Fruit fly (Drosophila melanogaster) whole organism, embryonic: ENCODE measurements around the gene lectin-30A.

Experiments used
- Atf-2 ChIP-seq: fragments of 200-800 bp; sonication (Bioruptor generic); optimal IDR thresholded peaks from 2 replicates; lab custom pipeline; 2016; ENCODE audit warnings: missing biosample characterization, missing genetic modification characterization
- Bgb ChIP-seq: fragments of 200-800 bp; sonication (Bioruptor generic); IDR thresholded peaks from 2 replicates; pipeline ENCODE4 v1.3.6; 2022; ENCODE audit warnings: missing biosample characterization, missing genetic modification characterization; ENCODE audit not compliant: partially characterized antibody
- CG11093 ChIP-seq: fragments of 200-800 bp; sonication (Bioruptor generic); IDR thresholded peaks from 3 replicates; pipeline ENCODE4 v1.3.6; 2022; ENCODE audit warnings: missing biosample characterization, missing genetic modification characterization
- CG12219 ChIP-seq: fragments of 200-800 bp; sonication (Bioruptor generic); optimal IDR thresholded peaks from 3 replicates; lab custom pipeline; 2018; ENCODE audit warnings: missing biosample characterization, mild to moderate bottlenecking, missing genetic modification characterization
- CG12942 ChIP-seq: fragments of 200-800 bp; sonication (Bioruptor generic); optimal IDR thresholded peaks from 3 replicates; lab custom pipeline; 2016; ENCODE audit warnings: missing biosample characterization, missing genetic modification characterization
- CG13123 ChIP-seq: fragments of 200-800 bp; sonication (Bioruptor generic); optimal IDR thresholded peaks from 2 replicates; lab custom pipeline; 2016; ENCODE audit warnings: missing biosample characterization, missing genetic modification characterization
- CG13287 ChIP-seq: fragments of 200-800 bp; sonication (Bioruptor generic); IDR thresholded peaks from 2 replicates; pipeline ENCODE4 v1.3.6; 2022; ENCODE audit warnings: missing biosample characterization, missing genetic modification characterization; ENCODE audit not compliant: partially characterized antibody
- CG15696 ChIP-seq: fragments of 200-800 bp; sonication (Bioruptor generic); optimal IDR thresholded peaks from 2 replicates; lab custom pipeline; 2019; ENCODE audit warnings: missing biosample characterization, mild to moderate bottlenecking, missing genetic modification characterization, moderate library complexity
- CG17359 ChIP-seq: fragments of 200-800 bp; sonication (Bioruptor generic); optimal IDR thresholded peaks from 3 replicates; lab custom pipeline; 2018; ENCODE audit warnings: missing biosample characterization, mild to moderate bottlenecking, missing genetic modification characterization, moderate library complexity
- CG2116 ChIP-seq: fragments of 200-800 bp; sonication (Bioruptor generic); optimal IDR thresholded peaks from 3 replicates; lab custom pipeline; 2018; ENCODE audit warnings: missing biosample characterization, mild to moderate bottlenecking, missing genetic modification characterization
- CG31388 ChIP-seq: fragments of 200-800 bp; sonication (Bioruptor generic); optimal IDR thresholded peaks from 2 replicates; lab custom pipeline; 2016; ENCODE audit warnings: missing biosample characterization, missing genetic modification characterization
- CG32532 ChIP-seq: fragments of 200-800 bp; sonication (Bioruptor generic); IDR thresholded peaks from 2 replicates; pipeline ENCODE4 v1.3.6; 2022; ENCODE audit warnings: missing biosample characterization, missing genetic modification characterization
- CG42726 ChIP-seq: fragments of 200-800 bp; sonication (Bioruptor generic); IDR thresholded peaks from 2 replicates; pipeline ENCODE4 v1.3.6; 2022; ENCODE audit warnings: missing biosample characterization, missing genetic modification characterization; ENCODE audit not compliant: partially characterized antibody
- CG4282 ChIP-seq: fragments of 200-800 bp; sonication (Bioruptor generic); optimal IDR thresholded peaks from 2 replicates; lab custom pipeline; 2016; ENCODE audit warnings: missing biosample characterization, missing genetic modification characterization
- CG4328 ChIP-seq: fragments of 200-800 bp; sonication (Bioruptor generic); optimal IDR thresholded peaks from 3 replicates; lab custom pipeline; 2017; ENCODE audit warnings: missing biosample characterization, missing genetic modification reagents, missing genetic modification characterization
- CG6654 ChIP-seq: fragments of 200-800 bp; sonication (Bioruptor generic); optimal IDR thresholded peaks from 2 replicates; lab custom pipeline; 2017; ENCODE audit warnings: missing biosample characterization, mild to moderate bottlenecking, missing genetic modification characterization
- CG8924 ChIP-seq: fragments of 200-800 bp; optimal IDR thresholded peaks from 3 replicates; lab custom pipeline; 2019; ENCODE audit warnings: missing biosample characterization, mild to moderate bottlenecking, missing genetic modification characterization, moderate library complexity
- Camta ChIP-seq: fragments of 200-800 bp; sonication (Bioruptor generic); optimal IDR thresholded peaks from 2 replicates; lab custom pipeline; 2016; ENCODE audit warnings: missing biosample characterization, missing genetic modification characterization
- Ets65A ChIP-seq: fragments of 200-800 bp; sonication (Bioruptor generic); peaks from one replicate; lab custom pipeline; 2016; ENCODE audit warnings: missing biosample characterization, missing genetic modification characterization
- Hand ChIP-seq: fragments of 200-800 bp; sonication (Bioruptor generic); optimal IDR thresholded peaks from 2 replicates; lab custom pipeline; 2017; ENCODE audit warnings: mild to moderate bottlenecking, missing biosample characterization, missing genetic modification reagents, missing genetic modification characterization
- Hr51 ChIP-seq, 2 experiments: fragments of 200-800 bp; sonication (Bioruptor generic); optimal IDR thresholded peaks; 2 replicates in 1 of 2; 3 replicates in 1 of 2; lab custom pipeline; 2016 to 2018; ENCODE audit warnings: missing biosample characterization in 2 of 2, missing genetic modification characterization in 2 of 2, mild to moderate bottlenecking in 1 of 2, moderate library complexity in 1 of 2
- Kr ChIP-seq: fragments of 200-800 bp; sonication (Bioruptor generic); optimal IDR thresholded peaks from 2 replicates; lab custom pipeline; 2017; ENCODE audit warnings: missing biosample characterization, mild to moderate bottlenecking, missing genetic modification characterization
- MESR4 ChIP-seq: fragments of 200-800 bp; sonication (Bioruptor generic); optimal IDR thresholded peaks from 2 replicates; lab custom pipeline; 2018; ENCODE audit warnings: missing biosample characterization, mild to moderate bottlenecking, missing genetic modification characterization, moderate library complexity
- Myb ChIP-seq: fragments of 200-800 bp; sonication (Bioruptor generic); optimal IDR thresholded peaks from 2 replicates; lab custom pipeline; 2016; ENCODE audit warnings: missing biosample characterization, missing genetic modification characterization
- Neu2 ChIP-seq: fragments of 200-800 bp; sonication (Bioruptor generic); optimal IDR thresholded peaks from 3 replicates; lab custom pipeline; 2016; ENCODE audit warnings: missing biosample characterization, missing genetic modification characterization, borderline replicate concordance
- Nf-YA ChIP-seq: fragments of 200-800 bp; sonication (Bioruptor generic); IDR thresholded peaks from 2 replicates; pipeline ENCODE4 v1.3.6; 2022; ENCODE audit warnings: missing biosample characterization, missing genetic modification characterization
- NfI ChIP-seq: fragments of 200-800 bp; sonication (Bioruptor generic); optimal IDR thresholded peaks from 3 replicates; lab custom pipeline; 2018; ENCODE audit warnings: missing biosample characterization, mild to moderate bottlenecking, missing genetic modification characterization, moderate library complexity
- Xrp1 ChIP-seq: fragments of 200-800 bp; sonication (Bioruptor generic); IDR thresholded peaks from 2 replicates; pipeline ENCODE4 v1.3.6; 2022; ENCODE audit warnings: missing biosample characterization, missing genetic modification characterization
- bbx ChIP-seq: fragments of 200-800 bp; sonication (Bioruptor generic); IDR thresholded peaks from 2 replicates; pipeline ENCODE4 v1.3.6; 2022; ENCODE audit warnings: missing biosample characterization, missing genetic modification characterization; ENCODE audit not compliant: partially characterized antibody
- chinmo ChIP-seq: fragments of 200-800 bp; sonication (Bioruptor generic); IDR thresholded peaks from 4 replicates; pipeline ENCODE4 v1.3.6; 2022; ENCODE audit warnings: missing biosample characterization, missing genetic modification characterization; ENCODE audit not compliant: partially characterized antibody
- danr ChIP-seq: fragments of 200-800 bp; sonication (Bioruptor generic); IDR thresholded peaks from 2 replicates; pipeline ENCODE4 v1.3.6; 2022; ENCODE audit warnings: missing biosample characterization, missing genetic modification characterization
- ems ChIP-seq: fragments of 200-800 bp; sonication (Bioruptor generic); optimal IDR thresholded peaks from 3 replicates; lab custom pipeline; 2016; ENCODE audit warnings: missing biosample characterization, missing genetic modification characterization
- fd96Cb ChIP-seq: fragments of 200-800 bp; sonication (Bioruptor generic); optimal IDR thresholded peaks from 2 replicates; lab custom pipeline; 2018; ENCODE audit warnings: missing biosample characterization, mild to moderate bottlenecking, missing genetic modification characterization, moderate library complexity
- gsb-n ChIP-seq: fragments of 200-800 bp; sonication (Bioruptor generic); optimal IDR thresholded peaks from 3 replicates; lab custom pipeline; 2018; ENCODE audit warnings: missing biosample characterization, mild to moderate bottlenecking, missing genetic modification characterization
- ind ChIP-seq: fragments of 200-800 bp; sonication (Bioruptor generic); optimal IDR thresholded peaks from 3 replicates; lab custom pipeline; 2016; ENCODE audit warnings: missing biosample characterization, missing genetic modification characterization
- nerfin-1 ChIP-seq: fragments of 200-800 bp; sonication (Bioruptor generic); optimal IDR thresholded peaks from 3 replicates; lab custom pipeline; 2019; ENCODE audit warnings: missing biosample characterization, mild to moderate bottlenecking, missing genetic modification characterization, moderate library complexity
- nmo ChIP-seq: fragments of 200-800 bp; sonication (Bioruptor generic); optimal IDR thresholded peaks from 2 replicates; lab custom pipeline; 2018; ENCODE audit warnings: missing biosample characterization, mild to moderate bottlenecking, missing genetic modification characterization, moderate library complexity
- nom ChIP-seq: fragments of 200-800 bp; sonication (Bioruptor generic); optimal IDR thresholded peaks from 2 replicates; lab custom pipeline; 2017; ENCODE audit warnings: missing biosample characterization, missing genetic modification characterization, mild to moderate bottlenecking, moderate library complexity, missing genetic modification reagents
- prd ChIP-seq, 3 experiments: fragments of >200 bp in 2 of 3; fragments of 200-800 bp in 1 of 3; sonication (Bioruptor generic) in 1 of 3; optimal IDR thresholded peaks in 2 of 3; IDR thresholded peaks in 1 of 3; 2 replicates in 2 of 3; 3 replicates in 1 of 3; pipeline versions ENCODE4 v1.3.6 to Lab custom; 2017 to 2022; ENCODE audit warnings: missing biosample characterization in 1 of 3, missing genetic modification characterization in 1 of 3
- pros ChIP-seq: fragments of 200-800 bp; sonication (Bioruptor generic); optimal IDR thresholded peaks from 3 replicates; lab custom pipeline; 2019; ENCODE audit warnings: missing biosample characterization, mild to moderate bottlenecking, missing genetic modification characterization, moderate library complexity
- pzg ChIP-seq: fragments of 200-800 bp; sonication (Bioruptor generic); optimal IDR thresholded peaks from 3 replicates; lab custom pipeline; 2018; ENCODE audit warnings: missing biosample characterization, mild to moderate bottlenecking, missing genetic modification characterization, moderate library complexity
- row ChIP-seq: fragments of 200-800 bp; sonication (Bioruptor generic); IDR thresholded peaks from 3 replicates; pipeline ENCODE4 v1.3.6; 2022; ENCODE audit warnings: missing biosample characterization, missing genetic modification characterization
- sqz ChIP-seq: fragments of 200-800 bp; sonication (Bioruptor generic); optimal IDR thresholded peaks from 3 replicates; lab custom pipeline; 2018; ENCODE audit warnings: missing biosample characterization, mild to moderate bottlenecking, missing genetic modification characterization
- ssp ChIP-seq: fragments of 200-800 bp; sonication (Bioruptor generic); IDR thresholded peaks from 2 replicates; pipeline ENCODE4 v1.3.6; 2022; ENCODE audit warnings: missing biosample characterization, missing genetic modification characterization
- trem ChIP-seq: fragments of 200-800 bp; optimal IDR thresholded peaks from 3 replicates; lab custom pipeline; 2019; ENCODE audit warnings: missing biosample characterization, mild to moderate bottlenecking, missing genetic modification characterization, moderate library complexity
- trh ChIP-seq: fragments of 200-800 bp; sonication (Bioruptor generic); optimal IDR thresholded peaks from 2 replicates; lab custom pipeline; 2016; ENCODE audit warnings: missing biosample characterization, missing genetic modification characterization
- vfl ChIP-seq: fragments of 200-800 bp; sonication (Bioruptor generic); optimal IDR thresholded peaks from 2 replicates; lab custom pipeline; 2016; ENCODE audit warnings: missing biosample characterization, missing genetic modification characterization

Gene lectin-30A

DNA sequence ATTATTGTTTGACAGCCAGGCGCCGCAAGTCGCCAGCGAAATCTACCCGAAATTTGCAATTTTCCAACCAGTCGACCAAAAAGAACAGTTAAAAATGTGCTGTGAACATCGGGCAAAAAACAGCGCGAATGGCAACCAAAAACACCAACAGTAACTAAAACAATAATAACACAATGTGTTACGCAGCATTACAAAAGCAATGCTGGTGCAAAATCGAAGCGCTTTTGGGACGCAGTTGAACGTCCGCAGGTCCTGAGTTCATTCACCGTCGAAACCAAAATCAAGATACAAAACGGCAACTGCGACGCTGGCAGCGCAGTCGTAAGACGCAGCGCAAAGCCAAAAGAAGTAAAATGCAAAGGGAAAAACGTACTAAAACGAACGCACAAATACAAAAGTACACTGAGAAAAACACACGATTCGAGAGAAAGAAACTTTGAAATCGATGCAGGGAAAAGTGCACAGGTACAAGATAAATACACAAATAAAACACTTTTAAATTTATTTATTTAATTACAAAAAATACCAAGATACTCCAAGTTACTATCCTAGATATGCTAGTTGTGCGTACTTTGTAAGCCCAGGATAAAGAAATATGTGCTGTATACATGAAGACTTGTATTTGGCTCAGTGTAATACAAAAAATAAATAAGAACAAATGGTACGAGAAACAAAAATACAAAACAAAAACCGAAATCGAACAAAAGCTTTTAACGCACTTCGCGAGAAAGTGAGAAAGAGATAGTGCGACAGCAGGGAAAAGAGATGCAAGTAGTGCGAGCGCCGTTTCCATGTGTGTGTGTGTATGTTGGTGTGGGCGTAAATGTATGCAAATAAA is 43.6 kb downstream of the lectin-30A start (continued):
- TF ChIP-seq CG13287 (GFP tag; lab: Robert Waterston, UW): no peak
- TF ChIP-seq vfl: peak; percentile 42
- TF ChIP-seq ssp (GFP tag; lab: Robert Waterston, UW): peak; percentile 58
- peak; percentile 64 for TF ChIP-seq CG17359 (tag; lab: Kevin White, UChicago)
- TF ChIP-seq Kr: no peak
- TF ChIP-seq CG31388 (GFP tag; lab: Kevin White, UChicago): peak; percentile 33
- peak; percentile 25 for TF ChIP-seq sqz (GFP tag; lab: Kevin White, UChicago)
- no peak for TF ChIP-seq Atf-2 (GFP tag; lab: Kevin White, UChicago)
- TF ChIP-seq pros (GFP tag; lab: Kevin White, UChicago): no peak
- TF ChIP-seq CG6654 (GFP tag; lab: Kevin White, UChicago): no peak
- TF ChIP-seq gsb-n (tag; lab: Kevin White, UChicago): peak; percentile 26
- TF ChIP-seq CG2116: peak; percentile 15
- TF ChIP-seq danr (GFP tag; lab: Robert Waterston, UW): no peak
- TF ChIP-seq prd (optimal IDR thresholded peaks at IDR 0.05; lab: Kevin White, UChicago): no peak
- TF ChIP-seq prd (GFP tag; IDR thresholded peaks at IDR 0.05; lab: Robert Waterston, UW): peak; percentile 65
- no peak for TF ChIP-seq Neu2 (GFP tag; lab: Kevin White, UChicago)
- TF ChIP-seq CG42726 (GFP tag; lab: Robert Waterston, UW): no peak
- TF ChIP-seq nom (GFP tag; lab: Kevin White, UChicago): peak; percentile 82
- peak; percentile 70 for TF ChIP-seq row
- peak; percentile 49 for TF ChIP-seq CG12219 (GFP tag; lab: Kevin White, UChicago)
- TF ChIP-seq Hand (GFP tag; lab: Kevin White, UChicago): no peak
- peak; percentile 81 for TF ChIP-seq nmo
- peak; percentile 25 for TF ChIP-seq nerfin-1 (tag; lab: Kevin White, UChicago)
- peak; percentile 23 for TF ChIP-seq trh (GFP tag; lab: Kevin White, UChicago)
- TF ChIP-seq Bgb: no peak
- TF ChIP-seq CG32532 (GFP tag; lab: Robert Waterston, UW): peak; percentile 46
- peak; percentile 92 for TF ChIP-seq Ets65A (GFP tag; lab: Kevin White, UChicago)
- TF ChIP-seq trem (tag; lab: Kevin White, UChicago): peak; percentile 7
- TF ChIP-seq bbx (GFP tag; lab: Robert Waterston, UW): no peak
- no peak for TF ChIP-seq MESR4 (GFP tag; lab: Kevin White, UChicago)
- no peak for TF ChIP-seq pzg
- TF ChIP-seq Xrp1: peak; percentile 68
- TF ChIP-seq ems (GFP tag; lab: Kevin White, UChicago): no peak
- TF ChIP-seq chinmo (GFP tag; lab: Robert Waterston, UW): no peak
- TF ChIP-seq Camta (GFP tag; lab: Kevin White, UChicago): no peak
- TF ChIP-seq ind (GFP tag; lab: Kevin White, UChicago): peak; percentile 33
- TF ChIP-seq NfI (GFP tag; lab: Kevin White, UChicago): peak; percentile 13
- no peak for TF ChIP-seq CG13123 (GFP tag; lab: Kevin White, UChicago)
- TF ChIP-seq CG8924: peak; percentile 76
- peak; percentile 20 for TF ChIP-seq CG15696 (tag; lab: Kevin White, UChicago)
- no peak for TF ChIP-seq Myb
- peak; percentile 29 for TF ChIP-seq CG12942 (GFP tag; lab: Kevin White, UChicago)
- TF ChIP-seq CG4282 (GFP tag; lab: Kevin White, UChicago): no peak
- TF ChIP-seq Hr51 (GFP tag; optimal IDR thresholded peaks at IDR 0.05; lab: Kevin White, UChicago): peak in 1 of 2 experiments; percentile 73
- TF ChIP-seq CG4328 (GFP tag; lab: Kevin White, UChicago): peak; percentile 13
- no peak for TF ChIP-seq Nf-YA
- TF ChIP-seq fd96Cb (tag; lab: Kevin White, UChicago): peak; percentile 46
- peak; percentile 47; the same call in 1 of the 3 replicates for TF ChIP-seq CG11093
